Worm (Caenorhabditis elegans) whole organism, L2 larva: Measurements from ENCODE around the gene R07A4.4.

Source experiments
- C34F6.9 ChIP-seq: fragments of 150-350 bp; optimal IDR thresholded peaks from 2 replicates; lab custom pipeline; 2014; ENCODE audit warnings: missing biosample characterization, missing genetic modification characterization
- F13H6.1 ChIP-seq: sonication (generic microtip); optimal IDR thresholded peaks from 2 replicates; lab custom pipeline; 2016; ENCODE audit warnings: missing genetic modification characterization, missing compliant biosample characterization
- R02D3.7 ChIP-seq: fragments of 150-350 bp; optimal IDR thresholded peaks from 2 replicates; lab custom pipeline; 2014; ENCODE audit warnings: missing biosample characterization, missing genetic modification characterization
- Y55F3AM.14 ChIP-seq: fragments of 200-800 bp; sonication (Bioruptor generic); optimal IDR thresholded peaks from 2 replicates; lab custom pipeline; 2018; ENCODE audit warnings: mild to moderate bottlenecking, missing genetic modification characterization, missing compliant biosample characterization
- alr-1 ChIP-seq: fragments of 150-350 bp; optimal IDR thresholded peaks from 2 replicates; lab custom pipeline; 2014; ENCODE audit warnings: missing biosample characterization, missing genetic modification characterization
- aly-2 ChIP-seq: fragments of 150-350 bp; optimal IDR thresholded peaks from 2 replicates; lab custom pipeline; 2014; ENCODE audit warnings: missing biosample characterization, missing genetic modification characterization
- ama-1 ChIP-seq: fragments of 150-350 bp; optimal IDR thresholded peaks from 2 replicates; lab custom pipeline; 2018; ENCODE audit warnings: inconsistent platforms
- blmp-1 ChIP-seq: sonication (generic microtip); optimal IDR thresholded peaks from 2 replicates; lab custom pipeline; 2017; ENCODE audit warnings: missing genetic modification characterization, mild to moderate bottlenecking, missing compliant biosample characterization, antibody characterized with exemption, moderate library complexity; ENCODE audit not compliant: insufficient read depth
- ceh-16 ChIP-seq: fragments of 150-350 bp; optimal IDR thresholded peaks from 2 replicates; lab custom pipeline; 2014; ENCODE audit warnings: missing biosample characterization, missing genetic modification characterization
- ceh-82 ChIP-seq: fragments of 150-350 bp; optimal IDR thresholded peaks from 2 replicates; lab custom pipeline; 2014; ENCODE audit warnings: missing biosample characterization, missing genetic modification characterization
- crh-2 ChIP-seq: sonication (generic microtip); optimal IDR thresholded peaks from 2 replicates; lab custom pipeline; 2017; ENCODE audit warnings: missing biosample characterization, missing genetic modification characterization
- dmd-4 ChIP-seq: sonication (generic microtip); optimal IDR thresholded peaks from 2 replicates; lab custom pipeline; 2017; ENCODE audit warnings: missing biosample characterization, missing genetic modification characterization
- egl-27 ChIP-seq: sonication (generic microtip); optimal IDR thresholded peaks from 3 replicates; lab custom pipeline; 2017; ENCODE audit warnings: missing biosample characterization, missing genetic modification reagents, missing genetic modification characterization
- elt-1 ChIP-seq: fragments of 150-350 bp; optimal IDR thresholded peaks from 2 replicates; lab custom pipeline; 2014; ENCODE audit warnings: missing biosample characterization, missing genetic modification characterization
- fos-1 ChIP-seq: fragments of 150-350 bp; optimal IDR thresholded peaks from 2 replicates; lab custom pipeline; 2014; ENCODE audit warnings: missing biosample characterization, missing genetic modification characterization
- gmeb-1 ChIP-seq: fragments of 150-350 bp; optimal IDR thresholded peaks from 2 replicates; lab custom pipeline; 2014; ENCODE audit warnings: missing biosample characterization, missing genetic modification characterization
- lin-11 ChIP-seq: fragments of 150-350 bp; sonication (generic microtip); optimal IDR thresholded peaks from 2 replicates; lab custom pipeline; 2014; ENCODE audit warnings: missing biosample characterization, missing genetic modification characterization, inconsistent platforms, mixed read lengths
- lin-13 ChIP-seq: fragments of 150-350 bp; optimal IDR thresholded peaks from 2 replicates; lab custom pipeline; 2014; ENCODE audit warnings: missing biosample characterization, missing genetic modification reagents, missing genetic modification characterization
- lin-39 ChIP-seq: fragments of 150-350 bp; optimal IDR thresholded peaks from 2 replicates; lab custom pipeline; 2014; ENCODE audit warnings: missing biosample characterization, missing genetic modification reagents, missing genetic modification characterization
- lsy-2 ChIP-seq, 2 experiments: fragments of 150-350 bp in 1 of 2; sonication (generic microtip) in 1 of 2; optimal IDR thresholded peaks; 2 replicates each; lab custom pipeline; 2014 to 2017; ENCODE audit warnings: missing biosample characterization in 2 of 2, missing genetic modification characterization in 2 of 2
- mab-5 ChIP-seq: fragments of 150-350 bp; optimal IDR thresholded peaks from 2 replicates; lab custom pipeline; 2014; ENCODE audit warnings: missing biosample characterization, missing genetic modification characterization
- mbf-1 ChIP-seq: sonication (generic microtip); optimal IDR thresholded peaks from 2 replicates; lab custom pipeline; 2017; ENCODE audit warnings: missing biosample characterization, missing genetic modification characterization
- mdl-1 ChIP-seq, 2 experiments: fragments of 150-350 bp in 1 of 2; sonication (generic microtip) in 1 of 2; optimal IDR thresholded peaks; 2 replicates each; lab custom pipeline; 2017; ENCODE audit warnings: missing biosample characterization in 2 of 2, missing genetic modification characterization in 2 of 2
- nhr-11 ChIP-seq: fragments of 150-350 bp; optimal IDR thresholded peaks from 2 replicates; lab custom pipeline; 2014; ENCODE audit warnings: missing biosample characterization, missing genetic modification characterization
- nhr-12 ChIP-seq: fragments of 150-350 bp; optimal IDR thresholded peaks from 2 replicates; lab custom pipeline; 2014; ENCODE audit warnings: missing biosample characterization, missing genetic modification characterization
- nhr-21 ChIP-seq: fragments of 150-350 bp; optimal IDR thresholded peaks from 2 replicates; lab custom pipeline; 2014; ENCODE audit warnings: missing biosample characterization, missing genetic modification characterization
- nhr-23 ChIP-seq: fragments of 150-350 bp; optimal IDR thresholded peaks from 2 replicates; lab custom pipeline; 2014; ENCODE audit warnings: missing biosample characterization, missing genetic modification reagents, missing genetic modification characterization
- nhr-237 ChIP-seq: fragments of 150-350 bp; optimal IDR thresholded peaks from 2 replicates; lab custom pipeline; 2014; ENCODE audit warnings: missing biosample characterization, missing genetic modification characterization
- nhr-25 ChIP-seq: fragments of 150-350 bp; sonication (generic microtip); optimal IDR thresholded peaks from 3 replicates; lab custom pipeline; 2014; ENCODE audit warnings: missing biosample characterization, missing genetic modification characterization
- nhr-6 ChIP-seq: fragments of 150-350 bp; optimal IDR thresholded peaks from 2 replicates; lab custom pipeline; 2014; ENCODE audit warnings: missing biosample characterization, missing genetic modification characterization
- nhr-77 ChIP-seq: fragments of 150-350 bp; optimal IDR thresholded peaks from 2 replicates; lab custom pipeline; 2014; ENCODE audit warnings: missing biosample characterization, missing genetic modification characterization
- peb-1 ChIP-seq: fragments of 150-350 bp; optimal IDR thresholded peaks from 2 replicates; lab custom pipeline; 2014; ENCODE audit warnings: missing biosample characterization, missing genetic modification characterization
- skn-1 ChIP-seq: sonication (generic microtip); optimal IDR thresholded peaks from 2 replicates; lab custom pipeline; 2017; ENCODE audit warnings: missing biosample characterization, missing genetic modification characterization
- sma-3 ChIP-seq: sonication (generic microtip); optimal IDR thresholded peaks from 2 replicates; lab custom pipeline; 2016; ENCODE audit warnings: missing genetic modification reagents, missing genetic modification characterization, missing compliant biosample characterization
- sma-9 ChIP-seq, 2 experiments: fragments of 150-350 bp in 1 of 2; sonication (generic microtip) in 1 of 2; optimal IDR thresholded peaks; 2 replicates each; lab custom pipeline; 2014 to 2016; ENCODE audit warnings: missing genetic modification characterization in 2 of 2, mild to moderate bottlenecking in 1 of 2, missing biosample characterization in 1 of 2, missing compliant biosample characterization in 1 of 2, missing genetic modification reagents in 1 of 2, moderate library complexity in 1 of 2
- snpc-4 ChIP-seq: fragments of 150-350 bp; optimal IDR thresholded peaks from 2 replicates; lab custom pipeline; 2014; ENCODE audit warnings: missing biosample characterization, missing genetic modification characterization
- unc-39 ChIP-seq: fragments of 150-350 bp; optimal IDR thresholded peaks from 2 replicates; lab custom pipeline; 2014; ENCODE audit warnings: missing biosample characterization, missing genetic modification characterization
- unc-62 ChIP-seq: fragments of 150-350 bp; optimal IDR thresholded peaks from 2 replicates; lab custom pipeline; 2014; ENCODE audit warnings: missing biosample characterization, missing genetic modification reagents, missing genetic modification characterization
- zag-1 ChIP-seq: fragments of 150-350 bp; optimal IDR thresholded peaks from 2 replicates; lab custom pipeline; 2014; ENCODE audit warnings: missing biosample characterization, missing genetic modification characterization
- ztf-11 ChIP-seq: sonication (generic microtip); optimal IDR thresholded peaks from 2 replicates; lab custom pipeline; 2017; ENCODE audit warnings: missing biosample characterization, missing genetic modification characterization
- ztf-4 ChIP-seq: fragments of 150-350 bp; optimal IDR thresholded peaks from 2 replicates; lab custom pipeline; 2014; ENCODE audit warnings: missing biosample characterization, missing genetic modification characterization

Gene R07A4.4

DNA sequence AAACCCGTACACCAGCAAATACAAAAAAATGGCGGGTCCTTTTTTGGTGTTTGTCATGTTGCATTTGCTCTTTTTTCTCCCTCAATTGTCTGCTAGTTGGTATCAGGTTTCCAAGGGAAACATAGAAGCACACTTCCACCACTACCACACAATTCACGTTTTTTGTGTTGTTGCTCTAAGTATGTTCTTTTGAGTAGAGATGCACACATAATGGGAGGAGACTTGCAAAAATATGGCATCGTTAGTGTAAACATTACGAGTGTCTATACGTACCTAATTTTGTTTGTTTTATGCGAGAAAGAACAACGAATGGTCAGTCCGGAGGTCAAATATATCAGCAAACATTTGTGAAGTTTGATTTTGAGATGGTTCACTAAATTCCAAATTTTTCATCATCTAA lies 12.5 kb upstream of the R07A4.4 start:
- TF ChIP-seq mab-5 (tag; lab: Kevin White, UChicago), result no peak
- peak; percentile 20 for TF ChIP-seq F13H6.1 (tag; lab: Kevin White, UChicago)
- TF ChIP-seq sma-9 (GFP tag; optimal IDR thresholded peaks at IDR 0.05; lab: Kevin White, UChicago), result peak; percentile 54
- no peak for TF ChIP-seq sma-9 (tag; optimal IDR thresholded peaks at IDR 0.05; lab: Kevin White, UChicago)
- TF ChIP-seq ama-1 (lab: Kevin White, UChicago), result no peak
- no peak for TF ChIP-seq ceh-16 (tag; lab: Kevin White, UChicago)
- no peak for TF ChIP-seq blmp-1
- TF ChIP-seq nhr-25 (tag; lab: Kevin White, UChicago), result no peak

ce11 chrX:10769232-10769738 lies 11.8 kb upstream of the R07A4.4 start, which contains the start of gene sma-9:
sma-9 (plus strand) TSS chrX:10769282.
- no peak for TF ChIP-seq unc-39 (tag; lab: Kevin White, UChicago)
- no peak for TF ChIP-seq Y55F3AM.14
- no peak for TF ChIP-seq alr-1 (tag; lab: Kevin White, UChicago)
- no peak for TF ChIP-seq aly-2
- no peak for TF ChIP-seq nhr-21 (tag; lab: Kevin White, UChicago)
- no peak for TF ChIP-seq lin-11
- TF ChIP-seq nhr-23, result peak; percentile 75
- no peak for TF ChIP-seq fos-1 (tag; lab: Kevin White, UChicago)
- no peak for TF ChIP-seq nhr-77 (tag; lab: Kevin White, UChicago)
- TF ChIP-seq R02D3.7 (tag; lab: Kevin White, UChicago), result no peak
- no peak for TF ChIP-seq ceh-82 (tag; lab: Kevin White, UChicago)
- TF ChIP-seq nhr-6 (tag; lab: Kevin White, UChicago), result no peak
- TF ChIP-seq skn-1, result no peak
- no peak for TF ChIP-seq gmeb-1
- no peak for TF ChIP-seq peb-1
- no peak for TF ChIP-seq C34F6.9 (tag; lab: Kevin White, UChicago)
- no peak for TF ChIP-seq ztf-11 (tag; lab: Kevin White, UChicago)
- TF ChIP-seq egl-27, result no peak
- TF ChIP-seq crh-2 (tag; lab: Kevin White, UChicago), result no peak
- no peak for TF ChIP-seq lin-39 (tag; lab: Kevin White, UChicago)
- TF ChIP-seq snpc-4, result no peak
- peak; percentile 91 for TF ChIP-seq sma-9 (GFP tag; optimal IDR thresholded peaks at IDR 0.05; lab: Kevin White, UChicago)
- TF ChIP-seq sma-9 (tag; optimal IDR thresholded peaks at IDR 0.05; lab: Kevin White, UChicago), result no peak
- peak; percentile 45 for TF ChIP-seq ceh-16 (tag; lab: Kevin White, UChicago)
- no peak for TF ChIP-seq nhr-237
- no peak for TF ChIP-seq F13H6.1 (tag; lab: Kevin White, UChicago)
- TF ChIP-seq nhr-12, result no peak
- TF ChIP-seq unc-62 (GFP tag; lab: Kevin White, UChicago), result no peak
- no peak for TF ChIP-seq lin-13 (GFP tag; lab: Kevin White, UChicago)
- no peak for TF ChIP-seq ama-1 (lab: Kevin White, UChicago)
- TF ChIP-seq nhr-25 (tag; lab: Kevin White, UChicago), result peak; percentile 69
- TF ChIP-seq blmp-1, result no peak
- TF ChIP-seq mdl-1 (tag; optimal IDR thresholded peaks at IDR 0.05; lab: Kevin White, UChicago), result no peak
- TF ChIP-seq sma-3, result no peak
- TF ChIP-seq dmd-4 (tag; lab: Kevin White, UChicago), result no peak
- TF ChIP-seq lsy-2 (tag; optimal IDR thresholded peaks at IDR 0.05; lab: Kevin White, UChicago), result no peak
- TF ChIP-seq zag-1 (tag; lab: Kevin White, UChicago), result no peak
- no peak for TF ChIP-seq mbf-1 (tag; lab: Kevin White, UChicago)
- TF ChIP-seq ztf-4, result no peak
- TF ChIP-seq nhr-11 (tag; lab: Kevin White, UChicago), result no peak
- TF ChIP-seq elt-1 (tag; lab: Kevin White, UChicago), result peak; percentile 84
